Worm (Caenorhabditis elegans): ENCODE results near the gene cyp-25A2.

The cyp-25A2 gene

ce11 chrIII:3801379-3801894, 33.6 kb upstream of the cyp-25A2 start (continued):
- TF ChIP-seq C16A3.4 (tag; optimal IDR thresholded peaks at IDR 0.05): peak; percentile 91
- peak; percentile 98 for TF ChIP-seq fkh-10 (GFP tag; optimal IDR thresholded peaks at IDR 0.05)
- TF ChIP-seq ceh-63 (GFP tag; optimal IDR thresholded peaks at IDR 0.05): no peak
- peak; percentile 79 for TF ChIP-seq sup-37 (GFP tag; optimal IDR thresholded peaks at IDR 0.05)
- peak; percentile 79 for TF ChIP-seq aha-1 (tag; optimal IDR thresholded peaks at IDR 0.05)
- no peak for TF ChIP-seq hlh-4 (tag; optimal IDR thresholded peaks at IDR 0.05)
- no peak for TF ChIP-seq tlp-1 (tag; optimal IDR thresholded peaks at IDR 0.05)
- TF ChIP-seq lin-14 (GFP tag; optimal IDR thresholded peaks at IDR 0.05): peak; percentile 100
- peak; percentile 90 for TF ChIP-seq mef-2 (tag; optimal IDR thresholded peaks at IDR 0.05)
- TF ChIP-seq nhr-12 (tag; optimal IDR thresholded peaks at IDR 0.05): peak; percentile 45
- peak; percentile 99 for TF ChIP-seq snu-23 (GFP tag; optimal IDR thresholded peaks at IDR 0.05)
- peak; percentile 86 to 89 for TF ChIP-seq lin-35 (GFP tag; optimal IDR thresholded peaks at IDR 0.05)
- peak; percentile 98 for TF ChIP-seq fkh-8 (tag; optimal IDR thresholded peaks at IDR 0.05)
- TF ChIP-seq jun-1 (tag; optimal IDR thresholded peaks at IDR 0.05): peak; percentile 94
- peak; percentile 58 for TF ChIP-seq ama-1 (optimal IDR thresholded peaks at IDR 0.05)
- no peak for TF ChIP-seq ets-5 (GFP tag; IDR thresholded peaks at IDR 0.05)
- TF ChIP-seq fos-1 (tag; optimal IDR thresholded peaks at IDR 0.05): peak; percentile 96
- TF ChIP-seq alr-1 (tag; optimal IDR thresholded peaks at IDR 0.05; ENCODE audit: borderline replicate concordance): no peak
- TF ChIP-seq mab-9 (GFP tag; IDR thresholded peaks at IDR 0.05): peak; percentile 82
- peak; percentile 97 for TF ChIP-seq ztf-4 (tag; optimal IDR thresholded peaks at IDR 0.05)
- TF ChIP-seq lin-13 (GFP tag; optimal IDR thresholded peaks at IDR 0.05): peak; percentile 97
- TF ChIP-seq nhr-11 (tag; optimal IDR thresholded peaks at IDR 0.05): peak; percentile 95
- TF ChIP-seq tbx-2 (tag; optimal IDR thresholded peaks at IDR 0.05): peak; percentile 99
- TF ChIP-seq ceh-88 (GFP tag; IDR thresholded peaks at IDR 0.05): peak; percentile 83
- peak; percentile 51 for TF ChIP-seq F16B12.6 (tag; optimal IDR thresholded peaks at IDR 0.05)
- TF ChIP-seq sox-4 (tag; optimal IDR thresholded peaks at IDR 0.05): peak; percentile 79
- TF ChIP-seq unc-30 (tag; optimal IDR thresholded peaks at IDR 0.05): no peak
- TF ChIP-seq pax-3 (tag; optimal IDR thresholded peaks at IDR 0.05): peak; percentile 93
- TF ChIP-seq vab-15 (tag; optimal IDR thresholded peaks at IDR 0.05): no peak
- no peak for TF ChIP-seq ces-1 (GFP tag; optimal IDR thresholded peaks at IDR 0.05)
- no peak for TF ChIP-seq ceh-90 (tag; optimal IDR thresholded peaks at IDR 0.05)
- TF ChIP-seq C34B4.2 (tag; optimal IDR thresholded peaks at IDR 0.05): no peak
- peak; percentile 95 for TF ChIP-seq mep-1 (tag; optimal IDR thresholded peaks at IDR 0.05)
- peak; percentile 57 for TF ChIP-seq pqm-1 (tag; optimal IDR thresholded peaks at IDR 0.05)
- peak; percentile 98 for TF ChIP-seq nhr-20 (tag; optimal IDR thresholded peaks at IDR 0.05)
- TF ChIP-seq irx-1 (tag; optimal IDR thresholded peaks at IDR 0.05): peak; percentile 90
- peak; percentile 96 to 100 for TF ChIP-seq mdl-1 (tag; optimal IDR thresholded peaks at IDR 0.05)
- peak; percentile 97 for TF ChIP-seq swsn-7 (tag; optimal IDR thresholded peaks at IDR 0.05)
- no peak for TF ChIP-seq sptf-1 (tag; optimal IDR thresholded peaks at IDR 0.05)
- TF ChIP-seq unc-62 (GFP tag; optimal IDR thresholded peaks at IDR 0.05): no peak
- peak in 1 of 2 experiments; percentile 77 for TF ChIP-seq ztf-11 (tag; optimal IDR thresholded peaks at IDR 0.05)
- TF ChIP-seq blmp-1 (tag; optimal IDR thresholded peaks at IDR 0.05): peak; percentile 89
- TF ChIP-seq skn-1 (tag; optimal IDR thresholded peaks at IDR 0.05): peak; percentile 90
- TF ChIP-seq zag-1 (tag; optimal IDR thresholded peaks at IDR 0.05): peak; percentile 86
- TF ChIP-seq ceh-82 (tag; optimal IDR thresholded peaks at IDR 0.05): peak; percentile 78 to 97 (median 93)
- no peak for TF ChIP-seq efl-3 (GFP tag; optimal IDR thresholded peaks at IDR 0.05)
- peak; percentile 92 for TF ChIP-seq xbp-1 (tag; optimal IDR thresholded peaks at IDR 0.05)
- peak; percentile 90 for TF ChIP-seq grh-1 (GFP tag; IDR thresholded peaks at IDR 0.05)
- TF ChIP-seq nhr-84 (tag; optimal IDR thresholded peaks at IDR 0.05): no peak
- peak; percentile 99 for TF ChIP-seq nhr-71 (tag; optimal IDR thresholded peaks at IDR 0.05)
- TF ChIP-seq snpc-4 (tag; optimal IDR thresholded peaks at IDR 0.05): peak; percentile 78
- peak; percentile 89 to 93 for TF ChIP-seq efl-1 (optimal IDR thresholded peaks at IDR 0.05)
- TF ChIP-seq efl-1 (GFP tag; optimal IDR thresholded peaks at IDR 0.05 in 1 of 2): peak; percentile 71 to 96
- TF ChIP-seq egl-27 (tag; optimal IDR thresholded peaks at IDR 0.05): peak; percentile 93 to 96
